Fruit fly (Drosophila melanogaster) whole organism, prepupa: ENCODE data around the gene BBIP1.

ENCODE experiments used
- CG9139 ChIP-seq: fragments of 200-800 bp; sonication (Bioruptor generic); optimal IDR thresholded peaks from 3 replicates; lab custom pipeline; 2017; ENCODE audit warnings: missing biosample characterization, mild to moderate bottlenecking, missing genetic modification characterization
- Hr39 ChIP-seq: fragments of 200-800 bp; sonication (Bioruptor generic); optimal IDR thresholded peaks from 2 replicates; lab custom pipeline; 2016; ENCODE audit warnings: missing biosample characterization, missing genetic modification characterization
- Sox15 ChIP-seq: fragments of 200-800 bp; sonication (Bioruptor generic); optimal IDR thresholded peaks from 3 replicates; lab custom pipeline; 2016; ENCODE audit warnings: missing biosample characterization, missing genetic modification characterization
- fd59A ChIP-seq: fragments of 200-800 bp; sonication (Bioruptor generic); optimal IDR thresholded peaks from 2 replicates; lab custom pipeline; 2017; ENCODE audit warnings: missing biosample characterization, mild to moderate bottlenecking, missing genetic modification characterization, missing genetic modification reagents
- lz ChIP-seq: fragments of 200-800 bp; sonication (Bioruptor generic); optimal IDR thresholded peaks from 3 replicates; lab custom pipeline; 2016; ENCODE audit warnings: missing biosample characterization, missing genetic modification characterization
- spab ChIP-seq: fragments of 200-800 bp; sonication (Bioruptor generic); optimal IDR thresholded peaks from 2 replicates; lab custom pipeline; 2017; ENCODE audit warnings: missing biosample characterization, mild to moderate bottlenecking, missing genetic modification characterization, missing genetic modification reagents

DNA sequence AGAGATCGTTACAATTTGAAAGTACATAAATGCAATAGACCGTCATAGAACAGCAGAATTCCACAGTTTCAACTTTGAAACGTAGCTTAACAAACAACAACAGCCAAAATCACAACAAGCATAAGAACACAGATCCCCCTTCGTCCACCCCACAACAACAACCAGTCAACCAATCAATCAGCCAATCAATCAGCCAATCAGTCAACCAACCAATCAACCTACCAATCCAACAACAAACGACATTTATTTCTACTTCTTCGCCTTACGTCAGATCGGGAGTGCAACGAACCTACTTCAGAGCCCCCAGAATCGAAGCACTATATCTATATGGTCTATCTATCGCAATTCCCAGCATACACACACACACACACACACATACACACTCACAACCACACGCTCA, 46.5 kb downstream of the BBIP1 start:
- TF ChIP-seq CG9139 (GFP tag; lab: Kevin White, UChicago) (no peak), fd59A (no peak), spab (no peak), lz (no peak), Hr39 (GFP tag; lab: Kevin White, UChicago) (no peak), Sox15 (GFP tag; lab: Kevin White, UChicago) (no peak)
